Worm (Caenorhabditis elegans) whole organism, late embryonic: ENCODE results near the gene F26G1.10.
A peak's percentile ranks its signal among the peaks of the same experiment; 100 is the strongest.

ENCODE experiments used
- F13H6.1 ChIP-seq: sonication (generic microtip); optimal IDR thresholded peaks from 2 replicates; lab custom pipeline; 2016; ENCODE audit warnings: missing genetic modification characterization, missing compliant biosample characterization
- K02D7.2 ChIP-seq: sonication (generic microtip); optimal IDR thresholded peaks from 2 replicates; lab custom pipeline; 2017; ENCODE audit warnings: mild to moderate bottlenecking, missing genetic modification characterization, missing compliant biosample characterization
- K09A11.1 ChIP-seq: sonication (generic microtip); optimal IDR thresholded peaks from 2 replicates; lab custom pipeline; 2017; ENCODE audit warnings: antibody characterized with exemption, mild to moderate bottlenecking, missing genetic modification characterization, missing compliant biosample characterization; ENCODE audit not compliant: insufficient read depth
- T23F11.4 ChIP-seq: fragments of 200-800 bp; sonication (Bioruptor generic); optimal IDR thresholded peaks from 2 replicates; lab custom pipeline; 2018; ENCODE audit warnings: mild to moderate bottlenecking, missing genetic modification characterization, missing compliant biosample characterization
- Y22D7AL.16 ChIP-seq: sonication (generic microtip); optimal IDR thresholded peaks from 2 replicates; lab custom pipeline; 2016; ENCODE audit warnings: missing genetic modification characterization, missing compliant biosample characterization
- ahr-1 ChIP-seq: sonication (generic microtip); optimal IDR thresholded peaks from 2 replicates; lab custom pipeline; 2016; ENCODE audit warnings: missing genetic modification characterization, missing compliant biosample characterization
- ceh-14 ChIP-seq: sonication (generic microtip); optimal IDR thresholded peaks from 2 replicates; lab custom pipeline; 2016; ENCODE audit warnings: missing genotype, missing genetic modification characterization, missing compliant biosample characterization
- ceh-19 ChIP-seq: fragments of 200-800 bp; sonication (Bioruptor generic); optimal IDR thresholded peaks from 2 replicates; lab custom pipeline; 2018; ENCODE audit warnings: mild to moderate bottlenecking, missing genetic modification characterization, missing compliant biosample characterization
- ceh-22 ChIP-seq: sonication (generic microtip); optimal IDR thresholded peaks from 2 replicates; lab custom pipeline; 2017; ENCODE audit warnings: missing biosample characterization, missing genetic modification characterization
- ceh-24 ChIP-seq: sonication (generic microtip); optimal IDR thresholded peaks from 2 replicates; lab custom pipeline; 2016; ENCODE audit warnings: mild to moderate bottlenecking, missing genetic modification characterization, missing compliant biosample characterization
- ceh-30 ChIP-seq: fragments of 150-350 bp; optimal IDR thresholded peaks from 2 replicates; lab custom pipeline; 2014; ENCODE audit warnings: missing biosample characterization, missing genetic modification characterization
- ceh-6 ChIP-seq: fragments of 200-800 bp; sonication (Bioruptor generic); optimal IDR thresholded peaks from 2 replicates; lab custom pipeline; 2018; ENCODE audit warnings: mild to moderate bottlenecking, missing genetic modification characterization, missing compliant biosample characterization
- ceh-9 ChIP-seq: sonication (generic microtip); optimal IDR thresholded peaks from 2 replicates; lab custom pipeline; 2016; ENCODE audit warnings: mild to moderate bottlenecking, missing genetic modification characterization, inconsistent platforms, missing compliant biosample characterization
- che-1 ChIP-seq: sonication (generic microtip); optimal IDR thresholded peaks from 2 replicates; lab custom pipeline; 2016; ENCODE audit warnings: mild to moderate bottlenecking, missing genetic modification characterization, missing compliant biosample characterization
- dmd-4 ChIP-seq: sonication (generic microtip); optimal IDR thresholded peaks from 2 replicates; lab custom pipeline; 2016; ENCODE audit warnings: borderline replicate concordance, missing genetic modification characterization, missing compliant biosample characterization
- elt-2 ChIP-seq: sonication (generic microtip); optimal IDR thresholded peaks from 2 replicates; lab custom pipeline; 2016; ENCODE audit warnings: missing genetic modification reagents, missing genetic modification characterization, missing compliant biosample characterization
- ets-4 ChIP-seq: sonication (generic microtip); optimal IDR thresholded peaks from 2 replicates; lab custom pipeline; 2016; ENCODE audit warnings: missing genetic modification characterization, missing compliant biosample characterization
- eyg-1 ChIP-seq: sonication (generic microtip); optimal IDR thresholded peaks from 2 replicates; lab custom pipeline; 2016; ENCODE audit warnings: missing genotype, missing genetic modification characterization, missing compliant biosample characterization
- fkh-10 ChIP-seq: fragments of 150-350 bp; optimal IDR thresholded peaks from 2 replicates; lab custom pipeline; 2014; ENCODE audit warnings: missing biosample characterization, missing genetic modification reagents, missing genetic modification characterization
- gmeb-2 ChIP-seq: sonication (generic microtip); optimal IDR thresholded peaks from 2 replicates; lab custom pipeline; 2016; ENCODE audit warnings: missing genetic modification characterization, inconsistent platforms, missing compliant biosample characterization
- hlh-6 ChIP-seq: sonication (generic microtip); optimal IDR thresholded peaks from 2 replicates; lab custom pipeline; 2016; ENCODE audit warnings: missing genotype, missing genetic modification characterization, missing compliant biosample characterization
- lin-11 ChIP-seq: fragments of 200-800 bp; sonication (Bioruptor generic); optimal IDR thresholded peaks from 2 replicates; lab custom pipeline; 2018; ENCODE audit warnings: mild to moderate bottlenecking, missing genetic modification characterization, missing compliant biosample characterization
- nfya-1 ChIP-seq: sonication (generic microtip); optimal IDR thresholded peaks from 2 replicates; lab custom pipeline; 2017; ENCODE audit warnings: missing genetic modification characterization, mild to moderate bottlenecking, missing compliant biosample characterization, antibody characterized with exemption, moderate library complexity
- nhr-11 ChIP-seq: fragments of 150-350 bp; optimal IDR thresholded peaks from 2 replicates; lab custom pipeline; 2014; ENCODE audit warnings: missing biosample characterization, missing genetic modification characterization
- npax-4 ChIP-seq: sonication (generic microtip); optimal IDR thresholded peaks from 2 replicates; lab custom pipeline; 2016; ENCODE audit warnings: missing genetic modification characterization, missing compliant biosample characterization
- odd-2 ChIP-seq: sonication (generic microtip); optimal IDR thresholded peaks from 2 replicates; lab custom pipeline; 2017; ENCODE audit warnings: antibody characterized with exemption, mild to moderate bottlenecking, missing genetic modification characterization, missing compliant biosample characterization
- pag-3 ChIP-seq: sonication (generic microtip); optimal IDR thresholded peaks from 2 replicates; lab custom pipeline; 2016; ENCODE audit warnings: missing compliant biosample characterization, missing genetic modification characterization, borderline replicate concordance
- pax-1 ChIP-seq: fragments of 150-350 bp; optimal IDR thresholded peaks from 2 replicates; lab custom pipeline; 2014; ENCODE audit warnings: missing biosample characterization, missing genetic modification characterization
- ref-2 ChIP-seq: sonication (generic microtip); optimal IDR thresholded peaks from 2 replicates; lab custom pipeline; 2016; ENCODE audit warnings: missing genetic modification characterization, missing compliant biosample characterization
- sdc-2 ChIP-seq: sonication (generic microtip); optimal IDR thresholded peaks from 2 replicates; lab custom pipeline; 2016; ENCODE audit warnings: missing genotype, missing genetic modification characterization, missing compliant biosample characterization
- tbx-2 ChIP-seq: sonication (generic microtip); optimal IDR thresholded peaks from 2 replicates; lab custom pipeline; 2016; ENCODE audit warnings: missing genetic modification characterization, missing compliant biosample characterization
- ttx-3 ChIP-seq: sonication (generic microtip); optimal IDR thresholded peaks from 2 replicates; lab custom pipeline; 2016; ENCODE audit warnings: missing genetic modification reagents, missing genetic modification characterization, missing compliant biosample characterization

Gene F26G1.10

ce11 chrII:4773891-4774432, at the start of gene F26G1.10, which contains the start of gene F26G1.9:
Gene F26G1.10 (plus strand): TSS chrII:4774382.
Gene F26G1.9 (minus strand): TSS chrII:4773991.
- TF ChIP-seq ceh-30 (tag; lab: Kevin White, UChicago) (no peak), eyg-1 (tag; lab: Kevin White, UChicago) (no peak), ceh-19 (GFP tag; lab: Kevin White, UChicago) (no peak), nhr-11 (tag; lab: Kevin White, UChicago) (no peak), ets-4 (no peak), ceh-14 (tag; lab: Kevin White, UChicago) (no peak)
- TF ChIP-seq, all 69 proteins: peak for 0

- TF ChIP-seq dmd-4 (tag; lab: Kevin White, UChicago): no peak
- TF ChIP-seq F13H6.1 (tag; lab: Kevin White, UChicago): no peak
- TF ChIP-seq Y22D7AL.16 (tag; lab: Kevin White, UChicago): no peak
- no peak for TF ChIP-seq hlh-6 (tag; lab: Kevin White, UChicago)
- TF ChIP-seq nfya-1 (tag; lab: Kevin White, UChicago): no peak
- TF ChIP-seq ceh-9 (tag; lab: Kevin White, UChicago): no peak
- no peak for TF ChIP-seq gmeb-2 (tag; lab: Kevin White, UChicago)
- no peak for TF ChIP-seq pag-3 (tag; lab: Kevin White, UChicago)
- no peak for TF ChIP-seq K09A11.1 (tag; lab: Kevin White, UChicago)
- TF ChIP-seq npax-4 (tag; lab: Kevin White, UChicago): no peak
- no peak for TF ChIP-seq lin-11 (tag; lab: Kevin White, UChicago)
- no peak for TF ChIP-seq T23F11.4 (GFP tag; lab: Kevin White, UChicago)
- TF ChIP-seq che-1: no peak
- no peak for TF ChIP-seq ahr-1
- TF ChIP-seq ttx-3: no peak
Observed at ce11 chrII:4726120-4726519, 48.1 kb upstream of the F26G1.10 start, which contains the start of gene F10G7.10. Gene F10G7.10 (minus strand): TSS chrII:4726264.

ce11 chrII:4726750-4727384, 47.3 kb upstream of the F26G1.10 start:
- no peak for TF ChIP-seq ets-4
- TF ChIP-seq ceh-22: no peak
- TF ChIP-seq odd-2: no peak
- TF ChIP-seq K02D7.2 (tag; lab: Kevin White, UChicago): no peak

ce11 chrII:4727769-4728168, 46.4 kb upstream of the F26G1.10 start, which contains the start of gene ttr-41:
Gene ttr-41 (minus strand): TSS chrII:4727869.
- TF ChIP-seq tbx-2 (tag; lab: Kevin White, UChicago): no peak
- no peak for TF ChIP-seq ref-2 (tag; lab: Kevin White, UChicago)
- no peak for TF ChIP-seq hlh-6 (tag; lab: Kevin White, UChicago)
- no peak for TF ChIP-seq F13H6.1 (tag; lab: Kevin White, UChicago)
- no peak for TF ChIP-seq npax-4 (tag; lab: Kevin White, UChicago)
- no peak for TF ChIP-seq K09A11.1 (tag; lab: Kevin White, UChicago)
- no peak for TF ChIP-seq ceh-6 (GFP tag; lab: Kevin White, UChicago)
- TF ChIP-seq pax-1 (tag; lab: Kevin White, UChicago): no peak
- TF ChIP-seq ceh-24: no peak
- TF ChIP-seq fkh-10 (GFP tag; lab: Kevin White, UChicago): no peak

- TF ChIP-seq Y22D7AL.16 (tag; lab: Kevin White, UChicago) (no peak), fkh-10 (GFP tag; lab: Kevin White, UChicago) (no peak), elt-2 (tag; lab: Kevin White, UChicago) (peak; percentile 93), sdc-2 (tag; lab: Kevin White, UChicago) (no peak)
- TF ChIP-seq, all 69 proteins: peak for 1
Observed at ce11 chrII:4728687-4729086, 45.5 kb upstream of the F26G1.10 start.
